Fruit fly (Drosophila melanogaster): ENCODE measurements around the gene CG2540.

DNA sequence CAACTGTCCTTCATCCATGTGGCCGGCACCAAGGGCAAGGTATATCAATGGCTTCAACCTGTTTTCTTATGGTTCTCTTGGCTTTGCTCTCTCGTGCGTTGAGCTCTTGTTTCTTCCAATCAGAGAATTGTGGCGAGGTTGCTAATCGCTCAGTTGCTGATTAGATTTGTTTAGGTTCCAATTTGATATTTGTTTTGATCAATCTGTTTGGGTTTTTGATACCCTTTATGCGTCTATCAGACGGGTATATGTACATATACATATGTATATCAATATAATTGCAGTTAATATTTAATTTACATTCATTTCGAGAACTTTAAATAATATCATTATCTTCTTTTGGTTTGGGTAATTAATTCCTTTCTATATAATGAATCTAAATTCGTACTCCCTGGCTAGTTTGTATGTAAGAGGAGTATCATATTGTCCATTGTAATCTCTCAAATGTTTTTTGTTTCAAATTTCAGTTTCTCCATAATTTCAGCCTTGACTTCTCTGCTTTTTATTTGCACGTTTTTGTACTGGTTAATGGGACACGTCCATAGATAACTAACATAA lies 16.4 kb upstream of the CG2540 start:
- TF ChIP-seq EcR (GFP tag; optimal IDR thresholded peaks at IDR 0.05) (no peak), pan (optimal IDR thresholded peaks at IDR 0.05) (no peak)
